Fruit fly (Drosophila melanogaster): ENCODE data around the gene CG6769.

Gene CG6769

DNA sequence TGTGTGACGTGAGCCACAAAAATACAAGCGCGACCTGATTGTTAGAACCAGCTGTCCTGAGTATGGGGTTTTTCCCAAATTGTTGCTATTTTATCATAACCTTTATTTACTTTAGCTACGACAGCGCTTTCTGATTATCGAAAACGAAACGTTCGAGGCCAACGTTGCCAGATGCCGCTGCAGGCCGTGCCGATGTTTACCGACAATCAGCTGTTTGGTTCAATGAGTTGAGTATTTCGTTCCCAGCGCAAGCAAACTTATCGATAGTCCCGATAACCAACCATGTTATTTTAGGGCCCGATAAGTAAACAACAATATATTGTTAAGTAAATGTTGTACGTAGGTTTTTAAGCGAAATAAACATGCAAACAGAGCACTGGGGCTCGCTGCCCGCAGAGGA lies 10.6 kb upstream of the CG6769 start, which contains the start of the genes CG15814 and Spt7 (continued):
- TF ChIP-seq CG11247 (GFP tag; IDR thresholded peaks at IDR 0.05) (0 out of 2 replicates have a peak, but pooled peaks have one; percentile 10), CG17612 (GFP tag; IDR thresholded peaks at IDR 0.05) (no peak), Mad (GFP tag; optimal IDR thresholded peaks at IDR 0.05) (peak; percentile 50), ap (GFP tag; IDR thresholded peaks at IDR 0.05) (no peak), Dp (GFP tag; optimal IDR thresholded peaks at IDR 0.05) (peak; percentile 54), Sox100B (GFP tag; optimal IDR thresholded peaks at IDR 0.05) (no peak), slp2 (GFP tag; optimal IDR thresholded peaks at IDR 0.05) (peak; percentile 26), gem (tag; optimal IDR thresholded peaks at IDR 0.05) (no peak), gsb-n (tag; optimal IDR thresholded peaks at IDR 0.05) (no peak), CG13624 (GFP tag; optimal IDR thresholded peaks at IDR 0.05) (peak; percentile 20), luna (GFP tag; optimal IDR thresholded peaks at IDR 0.05) (no peak), CG12659 (GFP tag; optimal IDR thresholded peaks at IDR 0.05) (peak; percentile 67), CG4707 (GFP tag; optimal IDR thresholded peaks at IDR 0.05) (no peak), H15 (GFP tag; IDR thresholded peaks at IDR 0.05) (no peak), ato (GFP tag; IDR thresholded peaks at IDR 0.05; ENCODE audit: partially characterized antibody) (peak; percentile 91), CG1024 (GFP tag; IDR thresholded peaks at IDR 0.05) (no peak), Dip3 (GFP tag; optimal IDR thresholded peaks at IDR 0.05) (no peak), ranshi (GFP tag; IDR thresholded peaks at IDR 0.05) (peak; percentile 44; the same call in 1 of the 2 replicates), tgo (GFP tag; IDR thresholded peaks at IDR 0.05) (no peak), Blimp-1 (GFP tag; optimal IDR thresholded peaks at IDR 0.05) (no peak), Hr39 (optimal IDR thresholded peaks at IDR 0.05) (no peak), hb (GFP tag; IDR thresholded peaks at IDR 0.05; ENCODE audit: partially characterized antibody) (peak; percentile 66; the same call in 2 of the 3 replicates), CG3726 (GFP tag; IDR thresholded peaks at IDR 0.05) (no peak), CG2120 (GFP tag; optimal IDR thresholded peaks at IDR 0.05) (peak; percentile 47), CG6175 (GFP tag; IDR thresholded peaks at IDR 0.05) (no peak), Max (GFP tag; optimal IDR thresholded peaks at IDR 0.05) (no peak), GATAe (GFP tag; conservative IDR thresholded peaks at IDR 0.05) (no peak), CG10209 (GFP tag; optimal IDR thresholded peaks at IDR 0.05) (peak; percentile 58), sqz (GFP tag; optimal IDR thresholded peaks at IDR 0.05) (no peak), CG9215 (GFP tag; IDR thresholded peaks at IDR 0.05) (no peak), CG17328 (GFP tag; IDR thresholded peaks at IDR 0.05) (no peak), CHES-1-like (GFP tag; optimal IDR thresholded peaks at IDR 0.05) (peak; percentile 75), CG6689 (GFP tag; IDR thresholded peaks at IDR 0.05) (no peak), CG7928 (GFP tag; optimal IDR thresholded peaks at IDR 0.05) (peak; percentile 6), shn (GFP tag; optimal IDR thresholded peaks at IDR 0.05) (no peak), Pdp1 (GFP tag; optimal IDR thresholded peaks at IDR 0.05) (peak in 1 of 2 experiments; percentile 53), CG4820 (GFP tag; optimal IDR thresholded peaks at IDR 0.05) (no peak), bcd (GFP tag; optimal IDR thresholded peaks at IDR 0.05) (peak; percentile 35), aop (GFP tag; IDR thresholded peaks at IDR 0.05) (no peak), Scr (GFP tag; IDR thresholded peaks at IDR 0.05; ENCODE audit: partially characterized antibody) (peak; percentile 83), gfzf (GFP tag; optimal IDR thresholded peaks at IDR 0.05) (peak; percentile 26), pfk (GFP tag; optimal IDR thresholded peaks at IDR 0.05) (peak; percentile 62), ara (GFP tag; IDR thresholded peaks at IDR 0.05) (0 out of 2 replicates have a peak, but pooled peaks have one; percentile 24), CG8290 (GFP tag; optimal IDR thresholded peaks at IDR 0.05) (peak; percentile 22), CG8290 (tag; optimal IDR thresholded peaks at IDR 0.05) (no peak), CG4404 (GFP tag; IDR thresholded peaks at IDR 0.05) (no peak), nau (GFP tag; optimal IDR thresholded peaks at IDR 0.05) (no peak), CG15073 (GFP tag; optimal IDR thresholded peaks at IDR 0.05) (no peak), CG34224 (GFP tag; IDR thresholded peaks at IDR 0.05; ENCODE audit: partially characterized antibody) (peak; percentile 89), Vsx1 (GFP tag; optimal IDR thresholded peaks at IDR 0.05) (no peak), Lim3 (GFP tag; IDR thresholded peaks at IDR 0.05) (no peak), slbo (GFP tag; IDR thresholded peaks at IDR 0.05) (0 out of 2 replicates have a peak, but pooled peaks have one; percentile 12)

All from whole organism, embryonic.